Fruit fly (Drosophila melanogaster): Measurements from ENCODE around the gene CG7183.
A peak's percentile ranks its signal among the peaks of the same experiment; 100 is the strongest.

The CG7183 gene

DNA sequence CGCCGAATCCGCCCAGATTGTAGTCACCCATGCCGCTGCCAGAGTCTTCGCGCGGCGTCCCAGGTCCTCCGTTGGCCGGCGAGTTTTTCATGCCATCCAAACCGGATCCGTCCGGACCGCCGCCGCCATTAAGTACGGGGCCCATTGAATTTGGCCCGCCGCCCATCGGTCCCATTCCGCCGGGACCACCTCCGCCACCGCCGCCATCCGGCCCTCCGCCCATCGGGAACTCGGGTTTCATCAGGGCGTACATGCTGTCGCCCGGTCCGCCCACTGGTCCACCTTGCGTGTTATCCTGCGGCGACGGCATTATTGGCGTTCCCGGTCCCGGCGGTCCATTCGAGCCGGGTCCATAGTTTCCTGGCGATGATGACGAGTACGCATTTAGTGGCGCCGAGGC is 25.2 kb downstream of the CG7183 start:
- TF ChIP-seq insv (optimal IDR thresholded peaks at IDR 0.05) (no peak), Sin3A (optimal IDR thresholded peaks at IDR 0.05) (no peak), ttk (optimal IDR thresholded peaks at IDR 0.05) (no peak), h (optimal IDR thresholded peaks at IDR 0.05) (no peak), psq (optimal IDR thresholded peaks at IDR 0.05) (no peak), Myc (optimal IDR thresholded peaks at IDR 0.05) (no peak)

- TF ChIP-seq Sin3A (optimal IDR thresholded peaks at IDR 0.05) (no peak), Myc (optimal IDR thresholded peaks at IDR 0.05) (no peak), psq (optimal IDR thresholded peaks at IDR 0.05) (no peak), insv (optimal IDR thresholded peaks at IDR 0.05) (no peak), h (optimal IDR thresholded peaks at IDR 0.05) (no peak), ttk (optimal IDR thresholded peaks at IDR 0.05) (no peak)
Measured at dm6 chr3R:18191867-18192266, 28.6 kb downstream of the CG7183 start, which contains the start of gene CG14313. Gene CG14313, minus strand, starts transcription at chr3R:18191967.

- TF ChIP-seq h (optimal IDR thresholded peaks at IDR 0.05) (no peak), psq (optimal IDR thresholded peaks at IDR 0.05) (no peak), ttk (optimal IDR thresholded peaks at IDR 0.05) (no peak), Myc (optimal IDR thresholded peaks at IDR 0.05) (no peak), insv (optimal IDR thresholded peaks at IDR 0.05) (no peak), Sin3A (optimal IDR thresholded peaks at IDR 0.05) (no peak)
Measured at dm6 chr3R:18188702-18189125, 31.8 kb downstream of the CG7183 start, which contains the start of the genes CG12321 and MED17. Gene CG12321, minus strand, starts transcription at chr3R:18188707. Gene MED17, plus strand, starts transcription at chr3R:18189072.

- TF ChIP-seq insv (optimal IDR thresholded peaks at IDR 0.05): no peak
- TF ChIP-seq psq (optimal IDR thresholded peaks at IDR 0.05): peak; percentile 42
- TF ChIP-seq Myc (optimal IDR thresholded peaks at IDR 0.05): no peak
- TF ChIP-seq h (optimal IDR thresholded peaks at IDR 0.05): no peak
Measured at dm6 chr3R:18185385-18185784, 35.1 kb downstream of the CG7183 start, which contains the start of the genes Arp5 and CG7208. Gene Arp5, plus strand, starts transcription at chr3R:18185498. Gene CG7208, minus strand, starts transcription at chr3R:18185715.

- TF ChIP-seq Myc (optimal IDR thresholded peaks at IDR 0.05): no peak
- no peak for TF ChIP-seq h (optimal IDR thresholded peaks at IDR 0.05)
- TF ChIP-seq ttk (optimal IDR thresholded peaks at IDR 0.05): no peak
- no peak for TF ChIP-seq insv (optimal IDR thresholded peaks at IDR 0.05)
- no peak for TF ChIP-seq psq (optimal IDR thresholded peaks at IDR 0.05)
- no peak for TF ChIP-seq Sin3A (optimal IDR thresholded peaks at IDR 0.05)
Measured at dm6 chr3R:18183244-18183643, 37.3 kb downstream of the CG7183 start, which contains the start of gene cdm. Gene cdm, minus strand, starts transcription at chr3R:18183479.

- no peak for TF ChIP-seq Sin3A (optimal IDR thresholded peaks at IDR 0.05)
Measured at dm6 chr3R:18171983-18172967, 48.2 kb downstream of the CG7183 start.

dm6 chr3R:18169982-18170531 is 50.4 kb downstream of the CG7183 start:
- no peak for TF ChIP-seq insv (optimal IDR thresholded peaks at IDR 0.05)
- no peak for TF ChIP-seq ttk (optimal IDR thresholded peaks at IDR 0.05)
- no peak for TF ChIP-seq Myc (optimal IDR thresholded peaks at IDR 0.05)
- no peak for TF ChIP-seq h (optimal IDR thresholded peaks at IDR 0.05)
- TF ChIP-seq Sin3A (optimal IDR thresholded peaks at IDR 0.05): no peak
- TF ChIP-seq psq (optimal IDR thresholded peaks at IDR 0.05): no peak

DNA sequence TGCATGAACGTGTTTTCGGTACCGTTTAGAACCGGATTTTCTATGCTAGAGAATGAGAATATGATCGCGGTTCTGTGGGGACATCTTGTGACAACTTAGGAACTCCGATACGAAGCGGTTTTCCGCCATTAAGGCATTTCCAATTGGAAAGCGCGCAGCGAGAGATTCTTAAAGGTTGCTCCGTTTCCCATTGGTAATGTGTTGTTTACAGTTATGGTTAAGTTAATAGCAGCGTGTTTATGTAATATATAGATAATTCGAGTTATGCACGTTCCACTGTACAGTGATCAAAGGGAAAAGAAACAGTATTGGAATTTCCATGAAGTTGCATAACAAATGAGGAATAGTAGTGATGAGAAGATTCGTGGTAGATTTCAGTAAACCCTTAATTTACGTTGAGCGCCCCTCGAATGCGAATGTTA is 51.6 kb downstream of the CG7183 start:
- TF ChIP-seq psq (optimal IDR thresholded peaks at IDR 0.05) (no peak), insv (optimal IDR thresholded peaks at IDR 0.05) (no peak), Myc (optimal IDR thresholded peaks at IDR 0.05) (no peak), Sin3A (optimal IDR thresholded peaks at IDR 0.05) (no peak), ttk (optimal IDR thresholded peaks at IDR 0.05) (no peak), h (optimal IDR thresholded peaks at IDR 0.05) (no peak)

DNA sequence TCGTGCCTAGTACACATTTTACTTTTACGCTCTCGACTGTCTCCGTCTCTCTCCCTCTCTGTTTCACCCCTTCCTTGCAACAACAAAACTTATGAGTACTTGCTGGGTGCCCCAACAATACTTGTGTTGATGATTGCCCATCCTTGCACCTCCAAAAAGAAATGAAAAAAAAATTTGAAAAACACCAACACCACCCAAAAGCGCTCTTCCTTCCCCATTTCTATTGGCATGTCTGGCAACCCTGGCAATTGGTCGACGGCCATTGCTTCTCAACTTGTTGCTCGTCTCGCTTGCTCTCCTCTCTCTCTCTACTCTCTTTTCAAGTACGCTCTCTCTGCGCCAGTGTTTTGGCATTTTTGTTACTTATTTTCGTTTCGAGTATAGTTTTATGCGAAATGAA is 52.1 kb downstream of the CG7183 start:
- no peak for TF ChIP-seq Myc (optimal IDR thresholded peaks at IDR 0.05)
- TF ChIP-seq psq (optimal IDR thresholded peaks at IDR 0.05): no peak
- no peak for TF ChIP-seq insv (optimal IDR thresholded peaks at IDR 0.05)
- no peak for TF ChIP-seq Sin3A (optimal IDR thresholded peaks at IDR 0.05)
- TF ChIP-seq ttk (optimal IDR thresholded peaks at IDR 0.05): no peak
- TF ChIP-seq h (optimal IDR thresholded peaks at IDR 0.05): no peak
